Worm (Caenorhabditis elegans) whole organism, early embryonic: ENCODE results near the gene idpp-5.

Experiments
- F13C5.2 ChIP-seq: sonication (generic microtip); optimal IDR thresholded peaks from 2 replicates; lab custom pipeline; 2017; ENCODE audit warnings: mild to moderate bottlenecking, missing genetic modification characterization, inconsistent platforms, missing compliant biosample characterization
- ceh-36 ChIP-seq: sonication (generic microtip); optimal IDR thresholded peaks from 2 replicates; lab custom pipeline; 2016; ENCODE audit warnings: missing genetic modification characterization, inconsistent platforms, missing compliant biosample characterization
- hmbx-1 ChIP-seq: sonication (generic microtip); optimal IDR thresholded peaks from 2 replicates; lab custom pipeline; 2016; ENCODE audit warnings: mild to moderate bottlenecking, missing genetic modification characterization, missing compliant biosample characterization
- hmg-4 ChIP-seq: fragments of 200-800 bp; sonication (Bioruptor generic); optimal IDR thresholded peaks from 2 replicates; lab custom pipeline; 2018; ENCODE audit warnings: mild to moderate bottlenecking, missing genetic modification characterization, missing compliant biosample characterization
- pes-1 ChIP-seq: fragments of 200-800 bp; sonication (Bioruptor generic); IDR thresholded peaks from 2 replicates; pipeline ENCODE4 v1.3.6; 2022; ENCODE audit warnings: missing genetic modification reagents, missing genetic modification characterization, missing compliant biosample characterization
- sea-1 ChIP-seq: fragments of 200-800 bp; sonication (Bioruptor generic); conservative IDR thresholded peaks from 2 replicates; pipeline ENCODE4 v1.3.6; 2022; ENCODE audit warnings: missing genetic modification characterization, missing compliant biosample characterization
- tbx-11 ChIP-seq: fragments of 200-800 bp; sonication (Bioruptor generic); IDR thresholded peaks from 2 replicates; pipeline ENCODE4 v1.3.6; 2022; ENCODE audit warnings: missing genetic modification characterization, missing compliant biosample characterization
- tra-4 ChIP-seq: sonication (generic microtip); optimal IDR thresholded peaks from 2 replicates; lab custom pipeline; 2017; ENCODE audit warnings: missing genetic modification characterization, missing compliant biosample characterization

- TF ChIP-seq ceh-36 (tag; lab: Kevin White, UChicago): no peak
- no peak for TF ChIP-seq pes-1 (GFP tag; lab: Robert Waterston, UW)
- no peak for TF ChIP-seq F13C5.2 (tag; lab: Kevin White, UChicago)
- TF ChIP-seq hmbx-1 (tag; lab: Kevin White, UChicago): no peak
- TF ChIP-seq hmg-4 (GFP tag; lab: Kevin White, UChicago): no peak
- no peak for TF ChIP-seq tra-4 (tag; lab: Kevin White, UChicago)
- no peak for TF ChIP-seq sea-1 (GFP tag; lab: Robert Waterston, UW)
- no peak for TF ChIP-seq tbx-11 (GFP tag; lab: Robert Waterston, UW)
Observed at ce11 chrX:3835632-3836031, 43.0 kb upstream of the idpp-5 start.
